Fruit fly (Drosophila melanogaster) whole organism, wandering third instar larva: ENCODE measurements around the gene mRpL3.

Experiments used
- Abd-B ChIP-seq: fragments of >200 bp; optimal IDR thresholded peaks from 2 replicates; lab custom pipeline; 2017; ENCODE audit warnings: missing biosample characterization, missing genetic modification characterization
- CG9705 ChIP-seq: fragments of 200-800 bp; sonication (Bioruptor generic); optimal IDR thresholded peaks from 2 replicates; lab custom pipeline; 2018; ENCODE audit warnings: missing biosample characterization, mild to moderate bottlenecking, missing genetic modification characterization
- CrebA ChIP-seq: fragments of 200-800 bp; sonication (Bioruptor generic); optimal IDR thresholded peaks from 2 replicates; lab custom pipeline; 2016; ENCODE audit warnings: missing biosample characterization, mild to moderate bottlenecking, missing genetic modification characterization, borderline replicate concordance
- Dfd ChIP-seq: fragments of >200 bp; optimal IDR thresholded peaks from 2 replicates; lab custom pipeline; 2017; ENCODE audit warnings: missing biosample characterization, missing genetic modification characterization
- Dif ChIP-seq: fragments of 200-275, 200-300 bp; sonication (Bioruptor generic); optimal IDR thresholded peaks from 2 replicates; lab custom pipeline; 2018; ENCODE audit warnings: missing biosample characterization, missing genetic modification characterization; ENCODE audit not compliant: partially characterized antibody
- GATAd ChIP-seq: sonication (Bioruptor generic); optimal IDR thresholded peaks from 2 replicates; lab custom pipeline; 2016; ENCODE audit warnings: missing biosample characterization, missing genetic modification characterization
- Hnf4 ChIP-seq: fragments of 200-800 bp; sonication (Bioruptor generic); optimal IDR thresholded peaks from 2 replicates; lab custom pipeline; 2016; ENCODE audit warnings: missing biosample characterization, mild to moderate bottlenecking, missing genetic modification characterization
- Hr78 ChIP-seq: fragments of >200 bp; optimal IDR thresholded peaks from 2 replicates; lab custom pipeline; 2017; ENCODE audit warnings: missing biosample characterization, missing genetic modification characterization
- Hr83 ChIP-seq: fragments of 200-300 bp; sonication (Bioruptor generic); optimal IDR thresholded peaks from 2 replicates; lab custom pipeline; 2016; ENCODE audit warnings: missing biosample characterization, mild to moderate bottlenecking, missing genetic modification characterization, moderate library complexity; ENCODE audit not compliant: poor library complexity, severe bottlenecking
- Jra ChIP-seq: sonication (Bioruptor generic); optimal IDR thresholded peaks from 2 replicates; lab custom pipeline; 2016; ENCODE audit warnings: missing biosample characterization, missing genetic modification characterization
- Mio ChIP-seq: sonication (Bioruptor generic); optimal IDR thresholded peaks from 2 replicates; lab custom pipeline; 2016; ENCODE audit warnings: missing biosample characterization, missing genetic modification characterization
- Myc ChIP-seq: fragments of >200 bp; optimal IDR thresholded peaks from 2 replicates; lab custom pipeline; 2017
- N ChIP-seq: fragments of >200 bp; optimal IDR thresholded peaks from 2 replicates; lab custom pipeline; 2018; ENCODE audit warnings: missing biosample characterization, missing external identifiers, missing genetic modification characterization
- OdsH ChIP-seq: fragments of 200-800 bp; sonication (Bioruptor generic); optimal IDR thresholded peaks from 2 replicates; lab custom pipeline; 2016; ENCODE audit warnings: missing biosample characterization, mild to moderate bottlenecking, missing genetic modification characterization
- Rel ChIP-seq, 2 experiments: fragments of 200-800 bp; sonication (Bioruptor generic) in 1 of 2; optimal IDR thresholded peaks; 2 replicates in 1 of 2; 3 replicates in 1 of 2; lab custom pipeline; 2016 to 2019; ENCODE audit warnings: mild to moderate bottlenecking in 2 of 2, missing biosample characterization in 2 of 2, missing genetic modification characterization in 2 of 2, moderate library complexity in 1 of 2
- Sp1 ChIP-seq: fragments of 200-800 bp; sonication (Bioruptor generic); optimal IDR thresholded peaks from 3 replicates; lab custom pipeline; 2019; ENCODE audit warnings: missing biosample characterization, mild to moderate bottlenecking, missing genetic modification characterization, moderate library complexity
- Vsx2 ChIP-seq: fragments of 200-300, 225-300 bp; sonication (Bioruptor generic); optimal IDR thresholded peaks from 2 replicates; lab custom pipeline; 2018; ENCODE audit warnings: missing biosample characterization, missing genetic modification characterization; ENCODE audit not compliant: partially characterized antibody
- br ChIP-seq: fragments of 200-800 bp; sonication (Bioruptor generic); optimal IDR thresholded peaks from 2 replicates; lab custom pipeline; 2016; ENCODE audit warnings: missing biosample characterization, missing genetic modification characterization
- brk ChIP-seq: fragments of 200-800 bp; sonication (Bioruptor generic); optimal IDR thresholded peaks from 2 replicates; lab custom pipeline; 2016; ENCODE audit warnings: missing biosample characterization, mild to moderate bottlenecking, missing genetic modification characterization
- dl ChIP-seq, 2 experiments: fragments of 175-275, 200-275 bp in 1 of 2; fragments of 200-275 bp in 1 of 2; sonication (Bioruptor generic); optimal IDR thresholded peaks; lab custom pipeline; 2018; ENCODE audit warnings: mild to moderate bottlenecking in 2 of 2, missing biosample characterization in 2 of 2, missing genetic modification characterization in 2 of 2, moderate library complexity in 2 of 2; ENCODE audit not compliant: partially characterized antibody in 2 of 2, insufficient read depth in 1 of 2
- dmrt93B ChIP-seq: fragments of 200-800 bp; sonication (Bioruptor generic); optimal IDR thresholded peaks from 2 replicates; lab custom pipeline; 2018; ENCODE audit warnings: missing biosample characterization, mild to moderate bottlenecking, missing genetic modification characterization
- dsf ChIP-seq: sonication (Bioruptor generic); optimal IDR thresholded peaks from 2 replicates; lab custom pipeline; 2016; ENCODE audit warnings: missing biosample characterization, missing genetic modification characterization, borderline replicate concordance
- ey ChIP-seq: fragments of 200-800 bp; sonication (Bioruptor generic); optimal IDR thresholded peaks from 2 replicates; lab custom pipeline; 2016; ENCODE audit warnings: missing biosample characterization, missing genetic modification characterization
- foxo ChIP-seq, 2 experiments: fragments of 200-800 bp; sonication (Bioruptor generic); optimal IDR thresholded peaks; 2 replicates in 1 of 2; 3 replicates in 1 of 2; lab custom pipeline; 2016 to 2017; ENCODE audit warnings: missing biosample characterization in 2 of 2, missing genetic modification characterization in 2 of 2
- fru ChIP-seq: fragments of 200-800 bp; sonication (Bioruptor generic); optimal IDR thresholded peaks from 3 replicates; lab custom pipeline; 2016; ENCODE audit warnings: missing biosample characterization, mild to moderate bottlenecking, missing genetic modification characterization
- h ChIP-seq: fragments of 200-800 bp; sonication (Bioruptor generic); optimal IDR thresholded peaks from 3 replicates; lab custom pipeline; 2016; ENCODE audit warnings: missing biosample characterization, mild to moderate bottlenecking, missing genetic modification characterization
- jim ChIP-seq: fragments of 175-275, 200-325 bp; sonication (Bioruptor generic); optimal IDR thresholded peaks from 2 replicates; lab custom pipeline; 2016; ENCODE audit warnings: missing biosample characterization, mild to moderate bottlenecking, missing genetic modification characterization
- lola ChIP-seq: fragments of >200 bp; optimal IDR thresholded peaks from 2 replicates; lab custom pipeline; 2017; ENCODE audit warnings: missing biosample characterization, missing genetic modification characterization
- pan ChIP-seq: fragments of >200 bp; optimal IDR thresholded peaks from 2 replicates; lab custom pipeline; 2017
- psq ChIP-seq: fragments of 200-800 bp; sonication (Bioruptor generic); optimal IDR thresholded peaks from 3 replicates; lab custom pipeline; 2017; ENCODE audit warnings: missing biosample characterization, mild to moderate bottlenecking, missing genetic modification characterization, moderate library complexity
- rgr ChIP-seq: fragments of 200-800 bp; sonication (Bioruptor generic); optimal IDR thresholded peaks from 3 replicates; lab custom pipeline; 2016; ENCODE audit warnings: missing biosample characterization, mild to moderate bottlenecking, missing genetic modification characterization
- sage ChIP-seq: fragments of 200-800 bp; sonication (Bioruptor generic); optimal IDR thresholded peaks from 2 replicates; lab custom pipeline; 2016; ENCODE audit warnings: missing biosample characterization, mild to moderate bottlenecking, missing genetic modification characterization
- sv ChIP-seq: fragments of 200-800 bp; sonication (Bioruptor generic); optimal IDR thresholded peaks from 3 replicates; lab custom pipeline; 2016; ENCODE audit warnings: missing biosample characterization, missing genetic modification characterization
- tai ChIP-seq: sonication (Bioruptor generic); optimal IDR thresholded peaks from 2 replicates; lab custom pipeline; 2016; ENCODE audit warnings: missing biosample characterization, missing genetic modification characterization
- usp ChIP-seq: fragments of >200 bp; optimal IDR thresholded peaks from 2 replicates; lab custom pipeline; 2017; ENCODE audit warnings: missing biosample characterization, missing genetic modification characterization
- woc ChIP-seq: sonication (Bioruptor generic); optimal IDR thresholded peaks from 2 replicates; lab custom pipeline; 2016; ENCODE audit warnings: missing biosample characterization, mild to moderate bottlenecking, missing genetic modification characterization

mRpL3 gene

dm6 chrX:15760447-15761297 lies at the start of gene mRpL3, which contains the start of gene Graf:
Gene mRpL3, plus strand, starts transcription at chrX:15761248.
Gene Graf, minus strand, starts transcription at chrX:15760733.
- TF ChIP-seq pan (lab: Kevin White, UChicago), result no peak
- peak; percentile 71 for TF ChIP-seq woc (GFP tag; lab: Kevin White, UChicago)
- peak; percentile 97 for TF ChIP-seq fru (GFP tag; lab: Kevin White, UChicago)
- no peak for TF ChIP-seq usp
- TF ChIP-seq OdsH (GFP tag; lab: Kevin White, UChicago), result no peak
- TF ChIP-seq Hr78, result peak; percentile 74
- TF ChIP-seq Abd-B (GFP tag; lab: Kevin White, UChicago), result no peak
- peak; percentile 84 for TF ChIP-seq N (GFP tag; lab: Kevin White, UChicago)

dm6 chrX:15712409-15712808 lies 48.6 kb upstream of the mRpL3 start, which contains the start of gene HUWE1:
Gene HUWE1, plus strand, starts transcription at chrX:15712628.
- no peak for TF ChIP-seq CrebA
- no peak for TF ChIP-seq ey (GFP tag; lab: Kevin White, UChicago)
- TF ChIP-seq Sp1, result peak; percentile 19
- no peak for TF ChIP-seq Rel (GFP tag; optimal IDR thresholded peaks at IDR 0.05; lab: Kevin White, UChicago)
- peak; percentile 27 for TF ChIP-seq Rel (tag; optimal IDR thresholded peaks at IDR 0.05; lab: Kevin White, UChicago)

DNA sequence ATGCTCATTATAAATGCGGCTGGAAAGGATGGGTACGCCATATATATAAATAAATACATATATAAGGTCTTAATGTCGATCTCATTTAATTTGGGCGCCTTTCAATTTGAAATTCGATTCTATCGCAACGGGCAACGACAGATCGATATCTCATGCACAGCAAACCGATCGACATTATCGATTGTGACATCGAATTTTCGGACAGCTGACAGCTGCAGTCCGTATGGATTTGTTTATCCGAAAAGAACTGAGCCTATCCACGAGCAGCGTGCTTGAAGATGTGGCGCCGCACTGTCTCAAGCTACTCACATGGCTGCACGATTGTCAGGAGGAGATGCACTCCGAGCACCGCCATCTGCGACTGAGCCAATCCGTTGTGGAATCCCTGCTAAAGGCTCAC lies 29.1 kb upstream of the mRpL3 start, which contains the start of gene CG8191:
Gene CG8191 (plus strand): TSS at position 211 of the 400 bp plus-strand sequence.
- TF ChIP-seq sage (GFP tag; lab: Kevin White, UChicago) (no peak), Rel (GFP tag; optimal IDR thresholded peaks at IDR 0.05; lab: Kevin White, UChicago) (no peak), Rel (tag; optimal IDR thresholded peaks at IDR 0.05; lab: Kevin White, UChicago) (no peak), lola (GFP tag; lab: Kevin White, UChicago) (no peak), usp (no peak), psq (GFP tag; lab: Kevin White, UChicago) (no peak), CG9705 (GFP tag; lab: Kevin White, UChicago) (no peak), Abd-B (GFP tag; lab: Kevin White, UChicago) (no peak), Mio (no peak), woc (GFP tag; lab: Kevin White, UChicago) (no peak)
- TF ChIP-seq, all 38 proteins: peak for 0

dm6 chrX:15733192-15733892 lies 27.7 kb upstream of the mRpL3 start:
- TF ChIP-seq Rel (GFP tag; optimal IDR thresholded peaks at IDR 0.05; lab: Kevin White, UChicago), result no peak
- TF ChIP-seq Rel (tag; optimal IDR thresholded peaks at IDR 0.05; lab: Kevin White, UChicago), result no peak
- TF ChIP-seq tai, result no peak
- no peak for TF ChIP-seq pan (lab: Kevin White, UChicago)
- TF ChIP-seq psq (GFP tag; lab: Kevin White, UChicago), result no peak
- TF ChIP-seq jim, result no peak
- TF ChIP-seq woc (GFP tag; lab: Kevin White, UChicago), result no peak
- no peak for TF ChIP-seq Vsx2 (GFP tag; lab: Kevin White, UChicago)
- TF ChIP-seq dmrt93B (GFP tag; lab: Kevin White, UChicago), result no peak
- no peak for TF ChIP-seq dl (GFP tag; optimal IDR thresholded peaks at IDR 0.05; lab: Kevin White, UChicago; ENCODE audit: insufficient read depth in 1 of 2, partially characterized antibody in 2 of 2)
- TF ChIP-seq rgr (GFP tag; lab: Kevin White, UChicago), result no peak
- TF ChIP-seq lola (GFP tag; lab: Kevin White, UChicago), result no peak
- TF ChIP-seq brk (GFP tag; lab: Kevin White, UChicago), result no peak
- TF ChIP-seq h (GFP tag; lab: Kevin White, UChicago), result no peak

DNA sequence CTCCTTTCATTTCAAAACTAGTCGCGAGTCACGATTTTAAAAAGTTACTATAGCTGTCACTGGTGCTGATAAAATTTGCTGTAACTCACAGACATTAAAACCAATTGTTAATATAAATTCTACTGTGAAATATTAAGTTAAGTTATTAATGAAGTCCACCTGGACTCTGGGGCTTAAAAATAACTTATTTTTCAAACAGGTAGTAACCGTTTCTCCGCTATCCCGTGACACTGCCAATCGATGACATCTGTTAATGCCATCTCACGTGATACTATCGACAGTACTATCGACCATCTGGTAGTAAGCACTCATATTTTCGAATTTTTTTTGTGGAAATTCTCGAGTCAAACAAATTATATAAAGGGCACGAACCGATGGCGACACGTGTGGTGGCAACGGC lies 27.1 kb upstream of the mRpL3 start, which contains the start of the genes CG12379 and MagR:
Gene CG12379 (minus strand): TSS at position 2 of the 400 bp plus-strand sequence.
Gene MagR (plus strand): TSS at position 276 of the 400 bp plus-strand sequence.
- no peak for TF ChIP-seq Dif (GFP tag; lab: Kevin White, UChicago)
- no peak for TF ChIP-seq jim
- TF ChIP-seq tai, result no peak
- TF ChIP-seq woc (GFP tag; lab: Kevin White, UChicago), result peak; percentile 88
- no peak for TF ChIP-seq Jra
- no peak for TF ChIP-seq pan (lab: Kevin White, UChicago)
- TF ChIP-seq Dfd (GFP tag; lab: Kevin White, UChicago), result no peak
- TF ChIP-seq dsf (GFP tag; lab: Kevin White, UChicago), result no peak
- peak; percentile 48 for TF ChIP-seq br
- peak; percentile 71 for TF ChIP-seq fru (GFP tag; lab: Kevin White, UChicago)
- TF ChIP-seq GATAd (GFP tag; lab: Kevin White, UChicago), result no peak
- TF ChIP-seq Mio, result no peak
- TF ChIP-seq sv (GFP tag; lab: Kevin White, UChicago), result peak; percentile 35
- peak; percentile 68 for TF ChIP-seq Myc (lab: Kevin White, UChicago)
- no peak for TF ChIP-seq dmrt93B (GFP tag; lab: Kevin White, UChicago)
- TF ChIP-seq h (GFP tag; lab: Kevin White, UChicago), result peak; percentile 73
- peak in 1 of 2 experiments; percentile 59 for TF ChIP-seq foxo (GFP tag; optimal IDR thresholded peaks at IDR 0.05; lab: Kevin White, UChicago)
- TF ChIP-seq brk (GFP tag; lab: Kevin White, UChicago), result no peak
- peak; percentile 57 for TF ChIP-seq ey (GFP tag; lab: Kevin White, UChicago)
- no peak for TF ChIP-seq lola (GFP tag; lab: Kevin White, UChicago)
- no peak for TF ChIP-seq usp
- no peak for TF ChIP-seq Hnf4 (GFP tag; lab: Kevin White, UChicago)
- TF ChIP-seq CrebA, result no peak
- TF ChIP-seq Hr83 (GFP tag; lab: Kevin White, UChicago), result no peak
